Worm (Caenorhabditis elegans) whole organism, late embryonic: ENCODE results near the gene Y51A2B.4.

Experiments used
- C08G9.2 ChIP-seq: sonication (generic microtip); optimal IDR thresholded peaks from 2 replicates; lab custom pipeline; 2016; ENCODE audit warnings: mild to moderate bottlenecking, missing genetic modification characterization, moderate library complexity, missing compliant biosample characterization
- T23F11.4 ChIP-seq: fragments of 200-800 bp; sonication (Bioruptor generic); optimal IDR thresholded peaks from 2 replicates; lab custom pipeline; 2018; ENCODE audit warnings: mild to moderate bottlenecking, missing genetic modification characterization, missing compliant biosample characterization
- lin-11 ChIP-seq: fragments of 200-800 bp; sonication (Bioruptor generic); optimal IDR thresholded peaks from 2 replicates; lab custom pipeline; 2018; ENCODE audit warnings: mild to moderate bottlenecking, missing genetic modification characterization, missing compliant biosample characterization
- nhr-11 ChIP-seq: fragments of 150-350 bp; optimal IDR thresholded peaks from 2 replicates; lab custom pipeline; 2014; ENCODE audit warnings: missing biosample characterization, missing genetic modification characterization
- nhr-232 ChIP-seq: sonication (generic microtip); optimal IDR thresholded peaks from 2 replicates; lab custom pipeline; 2016; ENCODE audit warnings: missing genetic modification characterization, missing compliant biosample characterization
- pag-3 ChIP-seq: sonication (generic microtip); optimal IDR thresholded peaks from 2 replicates; lab custom pipeline; 2016; ENCODE audit warnings: missing compliant biosample characterization, missing genetic modification characterization, borderline replicate concordance
- unc-86 ChIP-seq: sonication (generic microtip); optimal IDR thresholded peaks from 2 replicates; lab custom pipeline; 2016; ENCODE audit warnings: missing genetic modification characterization, missing compliant biosample characterization

ce11 chrV:18375551-18375950, 13.4 kb downstream of the Y51A2B.4 start:
- TF ChIP-seq T23F11.4 (no peak), lin-11 (no peak), pag-3 (no peak), nhr-232 (tag; lab: Kevin White, UChicago) (no peak), C08G9.2 (tag; lab: Kevin White, UChicago) (no peak), unc-86 (tag; lab: Kevin White, UChicago) (no peak), nhr-11 (no peak)
